Worm (Caenorhabditis elegans) whole organism, L3 larva: Measurements from ENCODE around the gene Y43D4A.5.

Experiments
- R02D3.7 ChIP-seq: fragments of 150-350 bp; optimal IDR thresholded peaks from 2 replicates; lab custom pipeline; 2014; ENCODE audit warnings: missing biosample characterization, missing genetic modification characterization
- aly-2 ChIP-seq: fragments of 150-350 bp; optimal IDR thresholded peaks from 2 replicates; lab custom pipeline; 2014; ENCODE audit warnings: missing biosample characterization, missing genetic modification characterization
- ceh-28 ChIP-seq: fragments of 150-350 bp; optimal IDR thresholded peaks from 2 replicates; lab custom pipeline; 2014; ENCODE audit warnings: missing biosample characterization, missing genetic modification reagents, missing genetic modification characterization
- ceh-82 ChIP-seq: fragments of 150-350 bp; optimal IDR thresholded peaks from 2 replicates; lab custom pipeline; 2014; ENCODE audit warnings: missing biosample characterization, missing genetic modification characterization
- elt-3 ChIP-seq, 3 experiments: fragments of 150-350 bp in 1 of 3; sonication (generic microtip) in 2 of 3; optimal IDR thresholded peaks; 2 replicates in 2 of 3; 4 replicates in 1 of 3; lab custom pipeline; 2014 to 2017; ENCODE audit warnings: missing biosample characterization in 3 of 3, missing genetic modification characterization in 3 of 3
- lin-39 ChIP-seq: fragments of 150-350 bp; optimal IDR thresholded peaks from 2 replicates; lab custom pipeline; 2018; ENCODE audit warnings: missing biosample characterization, missing genetic modification reagents, missing genetic modification characterization
- nhr-77 ChIP-seq: fragments of 150-350 bp; optimal IDR thresholded peaks from 2 replicates; lab custom pipeline; 2014; ENCODE audit warnings: missing biosample characterization, missing genetic modification characterization
- pha-4 ChIP-seq: fragments of 150-350 bp; optimal IDR thresholded peaks from 2 replicates; lab custom pipeline; 2014; ENCODE audit warnings: missing biosample characterization, missing genetic modification reagents, missing genetic modification characterization
- snpc-4 ChIP-seq: fragments of 150-350 bp; optimal IDR thresholded peaks from 2 replicates; lab custom pipeline; 2014; ENCODE audit warnings: missing biosample characterization, missing genetic modification characterization

- TF ChIP-seq ceh-82 (tag; lab: Kevin White, UChicago) (no peak), pha-4 (tag; lab: Kevin White, UChicago) (no peak), lin-39 (tag; lab: Kevin White, UChicago) (no peak), nhr-77 (tag; lab: Kevin White, UChicago) (no peak), elt-3 (tag; optimal IDR thresholded peaks at IDR 0.05; lab: Kevin White, UChicago) (no peak), snpc-4 (tag; lab: Kevin White, UChicago) (no peak), R02D3.7 (tag; lab: Kevin White, UChicago) (no peak), ceh-28 (tag; lab: Kevin White, UChicago) (no peak), aly-2 (tag; lab: Kevin White, UChicago) (no peak)
These were observed 34.8 kb upstream of the Y43D4A.5 start, which contains the start of gene Y51H4A.24 for ce11 chrIV:16740769-16741168.
